Fruit fly (Drosophila melanogaster) whole organism, embryonic: ENCODE data around the gene CG6066.
A peak's percentile ranks its signal among the peaks of the same experiment; 100 is the strongest.

Experiments
- Atf6 ChIP-seq: fragments of 200-800 bp; sonication (Bioruptor generic); IDR thresholded peaks from 2 replicates; pipeline ENCODE4 v1.3.6; 2022; ENCODE audit warnings: missing biosample characterization, missing genetic modification characterization
- Blimp-1 ChIP-seq: fragments of 200-800 bp; sonication (Bioruptor generic); optimal IDR thresholded peaks from 3 replicates; lab custom pipeline; 2018; ENCODE audit warnings: missing biosample characterization, missing genetic modification characterization, mild to moderate bottlenecking, moderate library complexity, missing genetic modification reagents
- C15 ChIP-seq: fragments of 200-800 bp; sonication (Bioruptor generic); IDR thresholded peaks from 3 replicates; pipeline ENCODE4 v1.3.6; 2022; ENCODE audit warnings: missing biosample characterization, missing genetic modification characterization
- CG10209 ChIP-seq: fragments of 200-800 bp; sonication (Bioruptor generic); optimal IDR thresholded peaks from 3 replicates; lab custom pipeline; 2017; ENCODE audit warnings: missing biosample characterization, mild to moderate bottlenecking, missing genetic modification characterization, missing genetic modification reagents
- CG10274 ChIP-seq: fragments of 200-800 bp; sonication (Bioruptor generic); optimal IDR thresholded peaks from 3 replicates; lab custom pipeline; 2017; ENCODE audit warnings: missing biosample characterization, mild to moderate bottlenecking, missing genetic modification characterization
- CG10321 ChIP-seq: fragments of 200-800 bp; sonication (Bioruptor generic); IDR thresholded peaks from 2 replicates; pipeline ENCODE4 v1.3.6; 2022; ENCODE audit warnings: missing biosample characterization, missing genetic modification characterization
- CG1647 ChIP-seq: fragments of 200-800 bp; sonication (Bioruptor generic); optimal IDR thresholded peaks from 3 replicates; lab custom pipeline; 2016; ENCODE audit warnings: missing biosample characterization, missing genetic modification characterization
- CG2199 ChIP-seq: fragments of 200-800 bp; sonication (Bioruptor generic); IDR thresholded peaks from 3 replicates; pipeline ENCODE4 v1.3.6; 2022; ENCODE audit warnings: missing biosample characterization, missing genetic modification characterization
- CG2678 ChIP-seq: fragments of 200-800 bp; sonication (Bioruptor generic); optimal IDR thresholded peaks from 3 replicates; lab custom pipeline; 2019; ENCODE audit warnings: missing biosample characterization, mild to moderate bottlenecking, missing genetic modification characterization, moderate library complexity
- CG31224 ChIP-seq: fragments of 200-800 bp; sonication (Bioruptor generic); IDR thresholded peaks from 2 replicates; pipeline ENCODE4 v1.3.6; 2022; ENCODE audit warnings: missing biosample characterization, missing genetic modification characterization
- CG3163 ChIP-seq: fragments of 200-800 bp; sonication (Bioruptor generic); optimal IDR thresholded peaks from 3 replicates; lab custom pipeline; 2016; ENCODE audit warnings: missing biosample characterization, missing genetic modification characterization
- CG33213 ChIP-seq: fragments of 200-800 bp; sonication (Bioruptor generic); optimal IDR thresholded peaks from 3 replicates; lab custom pipeline; 2016; ENCODE audit warnings: missing biosample characterization, missing genetic modification characterization
- CG3407 ChIP-seq: fragments of 200-800 bp; sonication (Bioruptor generic); optimal IDR thresholded peaks from 2 replicates; lab custom pipeline; 2018; ENCODE audit warnings: missing biosample characterization, mild to moderate bottlenecking, missing genetic modification characterization
- CG34422 ChIP-seq: fragments of 200-800 bp; sonication (Bioruptor generic); IDR thresholded peaks from 3 replicates; pipeline ENCODE4 v1.3.6; 2022; ENCODE audit warnings: missing biosample characterization, missing genetic modification characterization
- CG6254 ChIP-seq: fragments of 200-800 bp; sonication (Bioruptor generic); optimal IDR thresholded peaks from 3 replicates; lab custom pipeline; 2017; ENCODE audit warnings: mild to moderate bottlenecking, missing biosample characterization, missing genetic modification reagents, missing genetic modification characterization
- CG6765 ChIP-seq: fragments of 200-800 bp; sonication (Bioruptor generic); optimal IDR thresholded peaks from 3 replicates; lab custom pipeline; 2017; ENCODE audit warnings: missing biosample characterization, mild to moderate bottlenecking, missing genetic modification characterization
- CG6854 ChIP-seq: fragments of 200-800 bp; sonication (Bioruptor generic); optimal IDR thresholded peaks from 3 replicates; lab custom pipeline; 2017; ENCODE audit warnings: missing biosample characterization, mild to moderate bottlenecking, missing genetic modification characterization
- CG7556 ChIP-seq: fragments of 200-800 bp; sonication (Bioruptor generic); optimal IDR thresholded peaks from 2 replicates; lab custom pipeline; 2017; ENCODE audit warnings: missing biosample characterization, mild to moderate bottlenecking, missing genetic modification characterization
- CG7928 ChIP-seq: fragments of 200-800 bp; sonication (Bioruptor generic); optimal IDR thresholded peaks from 2 replicates; lab custom pipeline; 2017; ENCODE audit warnings: missing biosample characterization, mild to moderate bottlenecking, missing genetic modification characterization
- CG7987 ChIP-seq: fragments of 200-800 bp; sonication (Bioruptor generic); optimal IDR thresholded peaks from 2 replicates; lab custom pipeline; 2018; ENCODE audit warnings: missing biosample characterization, mild to moderate bottlenecking, missing genetic modification characterization, moderate library complexity
- CG8478 ChIP-seq: fragments of >200 bp; optimal IDR thresholded peaks from 2 replicates; lab custom pipeline; 2018
- CG9727 ChIP-seq: fragments of 200-800 bp; sonication (Bioruptor generic); optimal IDR thresholded peaks from 3 replicates; lab custom pipeline; 2017; ENCODE audit warnings: missing biosample characterization, mild to moderate bottlenecking, missing genetic modification characterization
- CG9797 ChIP-seq: fragments of 200-800 bp; sonication (Bioruptor generic); optimal IDR thresholded peaks from 3 replicates; lab custom pipeline; 2018; ENCODE audit warnings: missing biosample characterization, mild to moderate bottlenecking, missing genetic modification characterization
- CrebB ChIP-seq: fragments of 200-800 bp; sonication (Bioruptor generic); optimal IDR thresholded peaks from 3 replicates; lab custom pipeline; 2018; ENCODE audit warnings: missing biosample characterization, mild to moderate bottlenecking, missing genetic modification characterization
- Dfd ChIP-seq, 2 experiments: fragments of >200 bp; optimal IDR thresholded peaks; 2 replicates each; lab custom pipeline; 2017; ENCODE audit warnings: missing biosample characterization in 2 of 2, missing genetic modification characterization in 2 of 2
- Fer2 ChIP-seq: fragments of 200-800 bp; sonication (Bioruptor generic); optimal IDR thresholded peaks from 2 replicates; lab custom pipeline; 2018; ENCODE audit warnings: missing biosample characterization, mild to moderate bottlenecking, missing genetic modification characterization, moderate library complexity
- HHEX ChIP-seq: fragments of 200-800 bp; sonication (Bioruptor generic); optimal IDR thresholded peaks from 3 replicates; lab custom pipeline; 2017; ENCODE audit warnings: missing biosample characterization, mild to moderate bottlenecking, missing genetic modification characterization, missing genetic modification reagents
- Hand ChIP-seq: fragments of 200-800 bp; sonication (Bioruptor generic); optimal IDR thresholded peaks from 2 replicates; lab custom pipeline; 2017; ENCODE audit warnings: mild to moderate bottlenecking, missing biosample characterization, missing genetic modification reagents, missing genetic modification characterization
- Hmr ChIP-seq: fragments of 200-800 bp; sonication (Bioruptor generic); optimal IDR thresholded peaks from 3 replicates; lab custom pipeline; 2017; ENCODE audit warnings: mild to moderate bottlenecking, missing biosample characterization, missing genetic modification reagents, missing genetic modification characterization
- Jarid2 ChIP-seq: fragments of 200-800 bp; sonication (Bioruptor generic); optimal IDR thresholded peaks from 3 replicates; lab custom pipeline; 2017; ENCODE audit warnings: mild to moderate bottlenecking, missing biosample characterization, missing genetic modification reagents, missing genetic modification characterization
- MTF-1 ChIP-seq: fragments of 200-800 bp; sonication (Bioruptor generic); optimal IDR thresholded peaks from 2 replicates; lab custom pipeline; 2018; ENCODE audit warnings: missing biosample characterization, mild to moderate bottlenecking, missing genetic modification characterization, borderline replicate concordance
- Meics ChIP-seq: fragments of 200-800 bp; sonication (Bioruptor generic); optimal IDR thresholded peaks from 2 replicates; lab custom pipeline; 2017; ENCODE audit warnings: missing biosample characterization, mild to moderate bottlenecking, missing genetic modification characterization
- Myb ChIP-seq: fragments of 200-800 bp; sonication (Bioruptor generic); optimal IDR thresholded peaks from 2 replicates; lab custom pipeline; 2016; ENCODE audit warnings: missing biosample characterization, missing genetic modification characterization
- Pdp1 ChIP-seq, 2 experiments: fragments of 200-800 bp; sonication (Bioruptor generic); optimal IDR thresholded peaks; 3 replicates each; lab custom pipeline; 2016; ENCODE audit warnings: missing biosample characterization in 2 of 2, missing genetic modification characterization in 2 of 2, mild to moderate bottlenecking in 1 of 2, moderate library complexity in 1 of 2
- Xrp1 ChIP-seq: fragments of 200-800 bp; sonication (Bioruptor generic); IDR thresholded peaks from 2 replicates; pipeline ENCODE4 v1.3.6; 2022; ENCODE audit warnings: missing biosample characterization, missing genetic modification characterization
- az2 ChIP-seq: fragments of 200-800 bp; sonication (Bioruptor generic); optimal IDR thresholded peaks from 3 replicates; lab custom pipeline; 2016; ENCODE audit warnings: missing biosample characterization, missing genetic modification characterization
- chinmo ChIP-seq: fragments of 200-800 bp; sonication (Bioruptor generic); IDR thresholded peaks from 4 replicates; pipeline ENCODE4 v1.3.6; 2022; ENCODE audit warnings: missing biosample characterization, missing genetic modification characterization; ENCODE audit not compliant: partially characterized antibody
- crc ChIP-seq: fragments of 200-800 bp; sonication (Bioruptor generic); optimal IDR thresholded peaks from 2 replicates; lab custom pipeline; 2016; ENCODE audit warnings: missing biosample characterization, missing genetic modification characterization
- crp ChIP-seq, 2 experiments: fragments of 200-800 bp; sonication (Bioruptor generic); optimal IDR thresholded peaks; 2 replicates in 1 of 2; 3 replicates in 1 of 2; lab custom pipeline; 2017; ENCODE audit warnings: missing biosample characterization in 2 of 2, missing genetic modification characterization in 2 of 2, mild to moderate bottlenecking in 1 of 2, moderate library complexity in 1 of 2
- cwo ChIP-seq: fragments of 200-800 bp; sonication (Bioruptor generic); optimal IDR thresholded peaks from 3 replicates; lab custom pipeline; 2017; ENCODE audit warnings: missing biosample characterization, missing genetic modification characterization, mild to moderate bottlenecking, moderate library complexity, missing genetic modification reagents
- dati ChIP-seq: fragments of 200-800 bp; sonication (Bioruptor generic); IDR thresholded peaks from 2 replicates; pipeline ENCODE4 v1.3.6; 2022; ENCODE audit warnings: missing biosample characterization, missing genetic modification characterization
- grau ChIP-seq: fragments of 200-800 bp; optimal IDR thresholded peaks from 3 replicates; lab custom pipeline; 2019; ENCODE audit warnings: missing biosample characterization, mild to moderate bottlenecking, missing genetic modification characterization, moderate library complexity
- gsb ChIP-seq: fragments of 200-800 bp; sonication (Bioruptor generic); IDR thresholded peaks from 2 replicates; pipeline ENCODE4 v1.3.6; 2022; ENCODE audit warnings: missing biosample characterization, missing genetic modification characterization
- maf-S ChIP-seq: fragments of 200-800 bp; sonication (Bioruptor generic); optimal IDR thresholded peaks from 2 replicates; lab custom pipeline; 2016; ENCODE audit warnings: missing biosample characterization, missing genetic modification characterization
- sd ChIP-seq: fragments of 200-800 bp; sonication (Bioruptor generic); optimal IDR thresholded peaks from 3 replicates; lab custom pipeline; 2018; ENCODE audit warnings: missing biosample characterization, mild to moderate bottlenecking, missing genetic modification characterization, moderate library complexity
- sens ChIP-seq: fragments of 200-800 bp; sonication (Bioruptor generic); peaks from one replicate; lab custom pipeline; 2016; ENCODE audit warnings: missing biosample characterization, missing genetic modification characterization
- sima ChIP-seq: fragments of 200-800 bp; sonication (Bioruptor generic); optimal IDR thresholded peaks from 2 replicates; lab custom pipeline; 2016; ENCODE audit warnings: missing biosample characterization, missing genetic modification characterization
- vvl ChIP-seq: fragments of 200-800 bp; sonication (Bioruptor generic); IDR thresholded peaks from 2 replicates; pipeline ENCODE4 v1.3.6; 2022; ENCODE audit warnings: missing biosample characterization, missing genetic modification characterization
- zfh2 ChIP-seq: fragments of 200-800 bp; sonication (Bioruptor generic); optimal IDR thresholded peaks from 2 replicates; lab custom pipeline; 2016; ENCODE audit warnings: missing biosample characterization, missing genetic modification characterization

The CG6066 gene

DNA sequence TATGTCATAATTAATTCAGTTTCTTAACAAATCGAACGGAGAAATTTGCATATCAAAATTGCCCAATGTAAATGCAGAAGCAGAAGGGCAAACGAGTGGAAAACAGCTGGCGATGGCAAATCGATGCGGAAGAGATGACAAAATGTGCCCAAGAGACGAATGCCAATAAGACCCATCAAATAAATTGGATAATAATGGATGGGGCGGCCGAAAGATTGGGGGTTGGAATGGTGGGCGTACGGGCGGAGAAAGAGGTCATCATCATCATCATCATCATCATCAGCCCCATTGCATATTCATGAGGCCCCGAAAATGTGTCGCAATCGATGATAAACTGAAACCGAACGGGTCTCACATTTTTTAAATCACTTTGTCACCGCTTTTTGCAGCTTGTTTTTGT is 17.5 kb upstream of the CG6066 start (continued):
- TF ChIP-seq crp (GFP tag; optimal IDR thresholded peaks at IDR 0.05; lab: Kevin White, UChicago): no peak
- TF ChIP-seq Pdp1 (GFP tag; optimal IDR thresholded peaks at IDR 0.05; lab: Kevin White, UChicago): peak in 1 of 2 experiments; percentile 20
- peak; percentile 64 for TF ChIP-seq sd (tag; lab: Kevin White, UChicago)
- no peak for TF ChIP-seq sima (GFP tag; lab: Kevin White, UChicago)
- no peak for TF ChIP-seq CG9797 (GFP tag; lab: Kevin White, UChicago)
- TF ChIP-seq CG7928: no peak
- TF ChIP-seq CG6254 (GFP tag; lab: Kevin White, UChicago): no peak
- TF ChIP-seq MTF-1 (GFP tag; lab: Kevin White, UChicago): no peak
- peak; percentile 93 for TF ChIP-seq vvl
- TF ChIP-seq gsb (GFP tag; lab: Robert Waterston, UW): no peak
- TF ChIP-seq chinmo: 0 out of 4 replicates have a peak, but pooled peaks have one; percentile 74
- TF ChIP-seq CG10321 (GFP tag; lab: Robert Waterston, UW): no peak

DNA sequence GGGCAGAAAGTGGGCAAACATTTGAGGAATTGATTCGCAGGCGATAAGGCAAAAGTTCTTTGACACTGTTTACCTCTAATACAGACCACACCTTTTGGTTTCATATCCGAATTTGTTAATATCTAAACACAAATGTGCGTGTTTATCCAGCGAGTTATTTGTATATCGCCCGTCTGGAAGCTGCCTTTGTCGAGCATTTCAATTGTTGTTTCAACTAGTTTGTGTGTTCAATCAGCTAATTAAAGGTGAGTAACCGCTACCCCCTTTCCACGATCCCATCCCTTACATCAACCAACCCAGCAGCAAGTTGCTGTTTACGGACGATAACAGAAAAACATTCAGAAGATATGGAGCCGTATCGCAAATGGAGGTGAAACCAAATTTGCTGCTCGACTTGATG is 14.9 kb upstream of the CG6066 start:
- TF ChIP-seq CG3407 (GFP tag; lab: Kevin White, UChicago) (no peak), CG33213 (GFP tag; lab: Kevin White, UChicago) (peak; percentile 19), CG9727 (GFP tag; lab: Kevin White, UChicago) (peak; percentile 30), CG3163 (GFP tag; lab: Kevin White, UChicago) (peak; percentile 19), crc (peak; percentile 38), az2 (GFP tag; lab: Kevin White, UChicago) (no peak), HHEX (peak; percentile 67), sens (GFP tag; lab: Kevin White, UChicago) (no peak), chinmo (0 out of 4 replicates have a peak, but pooled peaks have one; percentile 35), Meics (peak; percentile 64), CG8478 (lab: Kevin White, UChicago) (no peak), Blimp-1 (GFP tag; lab: Kevin White, UChicago) (peak; percentile 1), Xrp1 (peak; percentile 32; the same call in 1 of the 2 replicates), CG34422 (no peak), CG2199 (GFP tag; lab: Robert Waterston, UW) (no peak), Hmr (GFP tag; lab: Kevin White, UChicago) (peak; percentile 87), vvl (peak; percentile 44; the same call in 1 of the 2 replicates), CG2678 (peak; percentile 66), Myb (no peak), CG10209 (peak; percentile 72), zfh2 (GFP tag; lab: Kevin White, UChicago) (peak; percentile 47), CG7556 (peak; percentile 34), CG1647 (GFP tag; lab: Kevin White, UChicago) (peak; percentile 17), CG6854 (peak; percentile 27), maf-S (GFP tag; lab: Kevin White, UChicago) (peak; percentile 16), Atf6 (GFP tag; lab: Robert Waterston, UW) (peak; percentile 84), dati (GFP tag; lab: Robert Waterston, UW) (no peak), Fer2 (peak; percentile 13), CrebB (tag; lab: Kevin White, UChicago) (peak; percentile 57), C15 (no peak; the same call in 2 of the 3 replicates), CG31224 (GFP tag; lab: Robert Waterston, UW) (peak; percentile 23; the same call in 1 of the 2 replicates), cwo (GFP tag; lab: Kevin White, UChicago) (peak; percentile 56), Jarid2 (GFP tag; lab: Kevin White, UChicago) (peak; percentile 15), grau (peak; percentile 16), Dfd (GFP tag; optimal IDR thresholded peaks at IDR 0.05; lab: Kevin White, UChicago) (no peak), Hand (peak; percentile 21), CG6765 (peak; percentile 73), CG10274 (peak; percentile 25), CG7987 (GFP tag; lab: Kevin White, UChicago) (peak; percentile 75)
